Worm (Caenorhabditis elegans): ENCODE measurements around the gene str-87.

DNA sequence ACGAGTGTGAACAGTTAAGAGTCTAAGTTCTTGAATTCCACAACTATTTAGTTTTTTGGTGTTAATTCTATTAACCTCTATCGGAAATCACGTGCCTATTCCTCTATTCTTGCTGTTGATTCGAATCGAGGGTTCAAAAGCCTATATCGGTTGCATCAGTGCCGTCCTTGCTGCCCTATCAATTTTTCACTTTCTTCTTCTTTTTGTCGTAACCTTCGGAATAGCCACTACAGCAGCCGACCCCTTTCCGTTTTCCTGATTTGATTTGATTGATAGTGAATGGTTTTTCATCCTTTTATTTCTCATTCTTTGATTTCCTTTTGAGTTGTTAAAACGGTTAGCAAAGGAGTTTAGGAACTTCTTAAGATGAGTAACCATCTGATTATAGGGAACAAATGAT, 6.3 kb upstream of the str-87 start:
- TF ChIP-seq W03F9.2 (tag; optimal IDR thresholded peaks at IDR 0.05) (no peak), him-1 (tag; optimal IDR thresholded peaks at IDR 0.05) (no peak), dao-5 (tag; optimal IDR thresholded peaks at IDR 0.05) (no peak)

Measured in whole organism, L4/young adult.